Fruit fly (Drosophila melanogaster) whole organism, embryonic: Measurements from ENCODE around the gene Upf2.

Experiments
- Antp ChIP-seq: fragments of 200-800 bp; sonication (Bioruptor generic); optimal IDR thresholded peaks from 3 replicates; lab custom pipeline; 2016; ENCODE audit warnings: missing biosample characterization, missing genetic modification characterization
- Blimp-1 ChIP-seq: fragments of 200-800 bp; sonication (Bioruptor generic); optimal IDR thresholded peaks from 3 replicates; lab custom pipeline; 2018; ENCODE audit warnings: missing biosample characterization, missing genetic modification characterization, mild to moderate bottlenecking, moderate library complexity, missing genetic modification reagents
- CG10209 ChIP-seq: fragments of 200-800 bp; sonication (Bioruptor generic); optimal IDR thresholded peaks from 3 replicates; lab custom pipeline; 2017; ENCODE audit warnings: missing biosample characterization, mild to moderate bottlenecking, missing genetic modification characterization, missing genetic modification reagents
- CG10543 ChIP-seq: fragments of 200-800 bp; sonication (Bioruptor generic); optimal IDR thresholded peaks from 3 replicates; lab custom pipeline; 2017; ENCODE audit warnings: missing biosample characterization, mild to moderate bottlenecking, missing genetic modification characterization, moderate library complexity
- CG11085 ChIP-seq: fragments of 200-800 bp; sonication (Bioruptor generic); IDR thresholded peaks from 2 replicates; pipeline ENCODE4 v1.3.6; 2022; ENCODE audit warnings: missing biosample characterization, missing genetic modification characterization
- CG1233 ChIP-seq: fragments of 200-800 bp; sonication (Bioruptor generic); optimal IDR thresholded peaks from 4 replicates; lab custom pipeline; 2018; ENCODE audit warnings: missing biosample characterization, mild to moderate bottlenecking, missing genetic modification characterization
- CG12391 ChIP-seq: fragments of 200-800 bp; sonication (Bioruptor generic); optimal IDR thresholded peaks from 3 replicates; lab custom pipeline; 2018; ENCODE audit warnings: missing biosample characterization, mild to moderate bottlenecking, missing genetic modification characterization, moderate library complexity
- CG12942 ChIP-seq: fragments of 200-800 bp; sonication (Bioruptor generic); optimal IDR thresholded peaks from 3 replicates; lab custom pipeline; 2016; ENCODE audit warnings: missing biosample characterization, missing genetic modification characterization
- CG13287 ChIP-seq: fragments of 200-800 bp; sonication (Bioruptor generic); IDR thresholded peaks from 2 replicates; pipeline ENCODE4 v1.3.6; 2022; ENCODE audit warnings: missing biosample characterization, missing genetic modification characterization; ENCODE audit not compliant: partially characterized antibody
- CG17385 ChIP-seq: fragments of 200-800 bp; sonication (Bioruptor generic); optimal IDR thresholded peaks from 3 replicates; lab custom pipeline; 2018; ENCODE audit warnings: missing biosample characterization, mild to moderate bottlenecking, missing genetic modification characterization
- CG1832 ChIP-seq: fragments of 200-800 bp; sonication (Bioruptor generic); optimal IDR thresholded peaks from 2 replicates; lab custom pipeline; 2017; ENCODE audit warnings: missing biosample characterization, mild to moderate bottlenecking, missing genetic modification characterization, inconsistent platforms
- CG2120 ChIP-seq: fragments of 200-800 bp; sonication (Bioruptor generic); optimal IDR thresholded peaks from 3 replicates; lab custom pipeline; 2016; ENCODE audit warnings: missing biosample characterization, missing genetic modification characterization
- CG2712 ChIP-seq: fragments of 200-800 bp; optimal IDR thresholded peaks from 3 replicates; lab custom pipeline; 2019; ENCODE audit warnings: missing biosample characterization, mild to moderate bottlenecking, missing genetic modification characterization, moderate library complexity
- CG34224 ChIP-seq: fragments of 200-800 bp; sonication (Bioruptor generic); IDR thresholded peaks from 3 replicates; pipeline ENCODE4 v1.3.6; 2022; ENCODE audit warnings: missing biosample characterization, missing genetic modification characterization; ENCODE audit not compliant: partially characterized antibody
- CG4282 ChIP-seq: fragments of 200-800 bp; sonication (Bioruptor generic); optimal IDR thresholded peaks from 2 replicates; lab custom pipeline; 2016; ENCODE audit warnings: missing biosample characterization, missing genetic modification characterization
- CG4360 ChIP-seq: fragments of 200-800 bp; sonication (Bioruptor generic); IDR thresholded peaks from 2 replicates; pipeline ENCODE4 v1.3.6; 2022; ENCODE audit warnings: missing biosample characterization, missing genetic modification characterization
- CG6175 ChIP-seq: fragments of 200-800 bp; sonication (Bioruptor generic); IDR thresholded peaks from 3 replicates; pipeline ENCODE4 v1.3.6; 2022; ENCODE audit warnings: missing biosample characterization, missing genetic modification characterization
- CG6791 ChIP-seq: fragments of 200-800 bp; sonication (Bioruptor generic); IDR thresholded peaks from 3 replicates; pipeline ENCODE4 v1.3.6; 2022; ENCODE audit warnings: missing biosample characterization, missing genetic modification characterization; ENCODE audit not compliant: partially characterized antibody
- Dek ChIP-seq: fragments of 200-800 bp; sonication (Bioruptor generic); optimal IDR thresholded peaks from 3 replicates; lab custom pipeline; 2019; ENCODE audit warnings: missing biosample characterization, mild to moderate bottlenecking, missing genetic modification characterization, moderate library complexity
- Doc3 ChIP-seq: fragments of 200-800 bp; sonication (Bioruptor generic); IDR thresholded peaks from 3 replicates; pipeline ENCODE4 v1.3.6; 2022; ENCODE audit warnings: missing biosample characterization, missing genetic modification characterization; ENCODE audit not compliant: partially characterized antibody
- Drgx ChIP-seq: fragments of 200-800 bp; sonication (Bioruptor generic); IDR thresholded peaks from 2 replicates; pipeline ENCODE4 v1.3.6; 2022; ENCODE audit warnings: missing biosample characterization, missing genetic modification characterization
- HLHmδ ChIP-seq: fragments of 200-800 bp; sonication (Bioruptor generic); optimal IDR thresholded peaks from 2 replicates; lab custom pipeline; 2018; ENCODE audit warnings: missing biosample characterization, mild to moderate bottlenecking, missing genetic modification characterization, moderate library complexity
- Hr51 ChIP-seq, 2 experiments: fragments of 200-800 bp; sonication (Bioruptor generic); optimal IDR thresholded peaks; 2 replicates in 1 of 2; 3 replicates in 1 of 2; lab custom pipeline; 2016 to 2018; ENCODE audit warnings: missing biosample characterization in 2 of 2, missing genetic modification characterization in 2 of 2, mild to moderate bottlenecking in 1 of 2, moderate library complexity in 1 of 2
- NFAT ChIP-seq: fragments of 200-800 bp; sonication (Bioruptor generic); IDR thresholded peaks from 2 replicates; pipeline ENCODE4 v1.3.6; 2022; ENCODE audit warnings: missing biosample characterization, missing genetic modification characterization
- Nf-YC ChIP-seq: fragments of 200-800 bp; optimal IDR thresholded peaks from 3 replicates; lab custom pipeline; 2019; ENCODE audit warnings: missing biosample characterization, mild to moderate bottlenecking, missing genetic modification characterization, moderate library complexity
- PHDP ChIP-seq: fragments of 200-800 bp; sonication (Bioruptor generic); optimal IDR thresholded peaks from 3 replicates; lab custom pipeline; 2018; ENCODE audit warnings: missing biosample characterization, mild to moderate bottlenecking, missing genetic modification characterization, moderate library complexity
- Sox100B ChIP-seq: fragments of 200-800 bp; sonication (Bioruptor generic); optimal IDR thresholded peaks from 3 replicates; lab custom pipeline; 2018; ENCODE audit warnings: missing biosample characterization, mild to moderate bottlenecking, missing genetic modification characterization
- Spps ChIP-seq: fragments of 200-800 bp; sonication (Bioruptor generic); optimal IDR thresholded peaks from 2 replicates; lab custom pipeline; 2018; ENCODE audit warnings: missing biosample characterization, mild to moderate bottlenecking, missing genetic modification characterization
- TFAM ChIP-seq: fragments of 200-800 bp; sonication (Bioruptor generic); optimal IDR thresholded peaks from 2 replicates; lab custom pipeline; 2017; ENCODE audit warnings: missing biosample characterization, missing genetic modification characterization, inconsistent platforms
- Trl ChIP-seq, 3 experiments: fragments of >200 bp in 2 of 3; fragments of 200-800 bp in 1 of 3; sonication (Bioruptor generic) in 1 of 3; optimal IDR thresholded peaks; 2 replicates in 1 of 3; 3 replicates in 2 of 3; lab custom pipeline; 2016 to 2017; ENCODE audit warnings: missing biosample characterization in 1 of 3, missing genetic modification characterization in 1 of 3
- Xrp1 ChIP-seq: fragments of 200-800 bp; sonication (Bioruptor generic); IDR thresholded peaks from 2 replicates; pipeline ENCODE4 v1.3.6; 2022; ENCODE audit warnings: missing biosample characterization, missing genetic modification characterization
- bbx ChIP-seq: fragments of 200-800 bp; sonication (Bioruptor generic); IDR thresholded peaks from 2 replicates; pipeline ENCODE4 v1.3.6; 2022; ENCODE audit warnings: missing biosample characterization, missing genetic modification characterization; ENCODE audit not compliant: partially characterized antibody
- bsh ChIP-seq, 2 experiments: fragments of 200-800 bp; sonication (Bioruptor generic); optimal IDR thresholded peaks; 2 replicates each; lab custom pipeline; 2017 to 2018; ENCODE audit warnings: mild to moderate bottlenecking in 2 of 2, missing biosample characterization in 2 of 2, missing genetic modification characterization in 2 of 2, moderate library complexity in 1 of 2
- da ChIP-seq: fragments of 200-800 bp; sonication (Bioruptor generic); optimal IDR thresholded peaks from 2 replicates; lab custom pipeline; 2016; ENCODE audit warnings: missing biosample characterization, missing genetic modification characterization
- eve ChIP-seq, 2 experiments: fragments of >200 bp; optimal IDR thresholded peaks; 2 replicates each; lab custom pipeline; 2017; ENCODE audit warnings: missing biosample characterization in 2 of 2, missing genetic modification characterization in 2 of 2
- eyg ChIP-seq: fragments of 200-800 bp; sonication (Bioruptor generic); optimal IDR thresholded peaks from 3 replicates; lab custom pipeline; 2016; ENCODE audit warnings: missing biosample characterization, missing genetic modification characterization
- lbe ChIP-seq: fragments of 200-800 bp; sonication (Bioruptor generic); optimal IDR thresholded peaks from 2 replicates; lab custom pipeline; 2016; ENCODE audit warnings: missing biosample characterization, mild to moderate bottlenecking, missing genetic modification characterization
- nom ChIP-seq: fragments of 200-800 bp; sonication (Bioruptor generic); optimal IDR thresholded peaks from 2 replicates; lab custom pipeline; 2017; ENCODE audit warnings: missing biosample characterization, missing genetic modification characterization, mild to moderate bottlenecking, moderate library complexity, missing genetic modification reagents
- odd ChIP-seq: fragments of 200-800 bp; sonication (Bioruptor generic); optimal IDR thresholded peaks from 2 replicates; lab custom pipeline; 2017; ENCODE audit warnings: missing biosample characterization, mild to moderate bottlenecking, missing genetic modification characterization
- pfk ChIP-seq: fragments of 200-800 bp; sonication (Bioruptor generic); optimal IDR thresholded peaks from 2 replicates; lab custom pipeline; 2018; ENCODE audit warnings: missing biosample characterization, mild to moderate bottlenecking, missing genetic modification characterization, moderate library complexity
- row ChIP-seq: fragments of 200-800 bp; sonication (Bioruptor generic); IDR thresholded peaks from 3 replicates; pipeline ENCODE4 v1.3.6; 2022; ENCODE audit warnings: missing biosample characterization, missing genetic modification characterization
- sima ChIP-seq: fragments of 200-800 bp; sonication (Bioruptor generic); optimal IDR thresholded peaks from 2 replicates; lab custom pipeline; 2016; ENCODE audit warnings: missing biosample characterization, missing genetic modification characterization
- sqz ChIP-seq: fragments of 200-800 bp; sonication (Bioruptor generic); optimal IDR thresholded peaks from 3 replicates; lab custom pipeline; 2018; ENCODE audit warnings: missing biosample characterization, mild to moderate bottlenecking, missing genetic modification characterization
- trem ChIP-seq: fragments of 200-800 bp; optimal IDR thresholded peaks from 3 replicates; lab custom pipeline; 2019; ENCODE audit warnings: missing biosample characterization, mild to moderate bottlenecking, missing genetic modification characterization, moderate library complexity
- wor ChIP-seq: fragments of 200-800 bp; sonication (Bioruptor generic); IDR thresholded peaks from 2 replicates; pipeline ENCODE4 v1.3.6; 2022; ENCODE audit warnings: missing biosample characterization, missing genetic modification characterization
- yki ChIP-seq: fragments of >200 bp; optimal IDR thresholded peaks from 3 replicates; lab custom pipeline; 2018
- zen2 ChIP-seq: fragments of 200-800 bp; sonication (Bioruptor generic); IDR thresholded peaks from 3 replicates; pipeline ENCODE4 v1.3.6; 2022; ENCODE audit warnings: missing biosample characterization, missing genetic modification characterization; ENCODE audit not compliant: partially characterized antibody
- zfh1 ChIP-seq: fragments of 200-800 bp; sonication (Bioruptor generic); IDR thresholded peaks from 3 replicates; pipeline ENCODE4 v1.3.6; 2022; ENCODE audit warnings: missing biosample characterization, missing genetic modification characterization

Gene Upf2

dm6 chrX:8057837-8058445 is 17.3 kb downstream of the Upf2 start (continued):
- TF ChIP-seq pfk (GFP tag; lab: Kevin White, UChicago) (no peak), CG13287 (GFP tag; lab: Robert Waterston, UW) (peak; percentile 23; the same call in 1 of the 2 replicates), CG34224 (GFP tag; lab: Robert Waterston, UW) (peak; percentile 43; the same call in 2 of the 3 replicates), CG12391 (tag; lab: Kevin White, UChicago) (peak; percentile 24), Antp (GFP tag; lab: Kevin White, UChicago) (no peak), eyg (no peak), Trl (optimal IDR thresholded peaks at IDR 0.05; lab: Kevin White, UChicago) (peak; percentile 97 to 99), Trl (GFP tag; optimal IDR thresholded peaks at IDR 0.05; lab: Kevin White, UChicago) (no peak), CG2120 (GFP tag; lab: Kevin White, UChicago) (no peak), CG10209 (GFP tag; lab: Kevin White, UChicago) (peak; percentile 2), Dek (tag; lab: Kevin White, UChicago) (peak; percentile 6), Drgx (GFP tag; lab: Robert Waterston, UW) (peak; percentile 19; the same call in 1 of the 2 replicates), CG2712 (tag; lab: Kevin White, UChicago) (peak; percentile 12), CG1233 (GFP tag; lab: Kevin White, UChicago) (peak; percentile 34), zen2 (GFP tag; lab: Robert Waterston, UW) (peak; percentile 11; the same call in 1 of the 3 replicates), yki (lab: Kevin White, UChicago) (peak; percentile 91), HLHmδ (GFP tag; lab: Kevin White, UChicago) (peak; percentile 10), nom (peak; percentile 84), eve (GFP tag; optimal IDR thresholded peaks at IDR 0.05; lab: Kevin White, UChicago) (peak in 1 of 2 experiments; percentile 52), odd (GFP tag; lab: Kevin White, UChicago) (no peak), CG6175 (GFP tag; lab: Robert Waterston, UW) (no peak), CG17385 (GFP tag; lab: Kevin White, UChicago) (peak; percentile 99), Sox100B (peak; percentile 39), CG1832 (GFP tag; lab: Kevin White, UChicago) (peak; percentile 46), CG4360 (GFP tag; lab: Robert Waterston, UW) (peak; percentile 39), Blimp-1 (GFP tag; lab: Kevin White, UChicago) (peak; percentile 15)

dm6 chrX:8057299-8057730 is 18.0 kb downstream of the Upf2 start:
- TF ChIP-seq TFAM (GFP tag; lab: Kevin White, UChicago): peak; percentile 26
- TF ChIP-seq lbe (GFP tag; lab: Kevin White, UChicago): no peak
- peak; percentile 65 for TF ChIP-seq CG10543
- TF ChIP-seq Nf-YC (tag; lab: Kevin White, UChicago): peak; percentile 63
- peak; percentile 78; the same call in 2 of the 3 replicates for TF ChIP-seq row (GFP tag; lab: Robert Waterston, UW)
- no peak for TF ChIP-seq trem (tag; lab: Kevin White, UChicago)
- peak; percentile 49; the same call in 1 of the 2 replicates for TF ChIP-seq CG11085 (GFP tag; lab: Robert Waterston, UW)
- no peak for TF ChIP-seq CG6791
- no peak for TF ChIP-seq Doc3
- TF ChIP-seq zfh1 (GFP tag; lab: Robert Waterston, UW): 0 out of 3 replicates have a peak, but pooled peaks have one; percentile 9
- peak; percentile 57 for TF ChIP-seq CG12942 (GFP tag; lab: Kevin White, UChicago)
- TF ChIP-seq sqz (GFP tag; lab: Kevin White, UChicago): no peak
- TF ChIP-seq sima (GFP tag; lab: Kevin White, UChicago): peak; percentile 34
- no peak for TF ChIP-seq bbx (GFP tag; lab: Robert Waterston, UW)
- TF ChIP-seq NFAT: peak; percentile 42; the same call in 1 of the 2 replicates
- peak; percentile 63 for TF ChIP-seq Xrp1 (GFP tag; lab: Robert Waterston, UW)
- no peak; the same call in 1 of the 2 replicates for TF ChIP-seq wor (GFP tag; lab: Robert Waterston, UW)
- peak; percentile 34 for TF ChIP-seq da (GFP tag; lab: Kevin White, UChicago)
- TF ChIP-seq CG4282 (GFP tag; lab: Kevin White, UChicago): no peak
- TF ChIP-seq Hr51 (GFP tag; optimal IDR thresholded peaks at IDR 0.05; lab: Kevin White, UChicago): peak; percentile 43 to 81
- peak; percentile 47 to 49 for TF ChIP-seq bsh (GFP tag; optimal IDR thresholded peaks at IDR 0.05; lab: Kevin White, UChicago)
- peak; percentile 59 for TF ChIP-seq PHDP (tag; lab: Kevin White, UChicago)
- TF ChIP-seq Spps (tag; lab: Kevin White, UChicago): no peak
